Worm (Caenorhabditis elegans) whole organism, L1 larva: ENCODE results near the gene F40F12.9.
A peak's percentile ranks its signal among the peaks of the same experiment; 100 is the strongest.

Experiments used
- C04F5.9 ChIP-seq: sonication (generic microtip); optimal IDR thresholded peaks from 2 replicates; lab custom pipeline; 2016; ENCODE audit warnings: missing genetic modification characterization, missing compliant biosample characterization
- F16B12.6 ChIP-seq: fragments of 150-350 bp; optimal IDR thresholded peaks from 2 replicates; lab custom pipeline; 2014; ENCODE audit warnings: missing biosample characterization, missing genetic modification characterization
- Y116A8C.19 ChIP-seq: sonication (generic microtip); optimal IDR thresholded peaks from 2 replicates; lab custom pipeline; 2016; ENCODE audit warnings: missing compliant biosample characterization, missing genetic modification characterization, borderline replicate concordance
- aha-1 ChIP-seq: fragments of 150-350 bp; optimal IDR thresholded peaks from 2 replicates; lab custom pipeline; 2014; ENCODE audit warnings: missing biosample characterization, missing genetic modification characterization
- aly-2 ChIP-seq: fragments of 150-350 bp; optimal IDR thresholded peaks from 2 replicates; lab custom pipeline; 2014; ENCODE audit warnings: missing biosample characterization, missing genetic modification characterization
- ama-1 ChIP-seq: fragments of 150-350 bp; optimal IDR thresholded peaks from 2 replicates; lab custom pipeline; 2014
- blmp-1 ChIP-seq: fragments of 150-350 bp; optimal IDR thresholded peaks from 2 replicates; lab custom pipeline; 2014; ENCODE audit warnings: missing biosample characterization, missing genetic modification characterization
- ceh-63 ChIP-seq: fragments of 200-800 bp; sonication (Bioruptor generic); optimal IDR thresholded peaks from 2 replicates; lab custom pipeline; 2018; ENCODE audit warnings: mild to moderate bottlenecking, missing genetic modification characterization, missing compliant biosample characterization
- ceh-8 ChIP-seq: fragments of 200-800 bp; sonication (Bioruptor generic); optimal IDR thresholded peaks from 2 replicates; lab custom pipeline; 2018; ENCODE audit warnings: mild to moderate bottlenecking, missing genetic modification characterization, moderate library complexity, missing compliant biosample characterization
- ceh-82 ChIP-seq, 3 experiments: fragments of 150-350 bp in 1 of 3; sonication (generic microtip) in 2 of 3; optimal IDR thresholded peaks; 2 replicates each; lab custom pipeline; 2014 to 2017; ENCODE audit warnings: missing biosample characterization in 3 of 3, missing genetic modification characterization in 3 of 3
- ceh-88 ChIP-seq: fragments of 200-800 bp; sonication (Bioruptor generic); IDR thresholded peaks from 2 replicates; pipeline ENCODE4 v1.3.6; 2022; ENCODE audit warnings: missing genetic modification characterization, missing compliant biosample characterization
- efl-3 ChIP-seq: fragments of 200-800 bp; sonication (Bioruptor generic); optimal IDR thresholded peaks from 2 replicates; lab custom pipeline; 2018; ENCODE audit warnings: mild to moderate bottlenecking, missing genetic modification characterization, missing compliant biosample characterization
- egl-13 ChIP-seq: sonication (generic microtip); optimal IDR thresholded peaks from 2 replicates; lab custom pipeline; 2016; ENCODE audit warnings: missing genotype, missing genetic modification reagents, missing genetic modification characterization, missing compliant biosample characterization
- elt-2 ChIP-seq: sonication (generic microtip); optimal IDR thresholded peaks from 2 replicates; lab custom pipeline; 2016; ENCODE audit warnings: missing genetic modification characterization, mild to moderate bottlenecking, inconsistent platforms, missing compliant biosample characterization, missing genetic modification reagents
- fkh-10 ChIP-seq: sonication (generic microtip); optimal IDR thresholded peaks from 2 replicates; lab custom pipeline; 2017; ENCODE audit warnings: missing biosample characterization, missing genetic modification reagents, missing genetic modification characterization
- fkh-8 ChIP-seq: sonication (generic microtip); optimal IDR thresholded peaks from 2 replicates; lab custom pipeline; 2016; ENCODE audit warnings: mild to moderate bottlenecking, missing genetic modification characterization, missing compliant biosample characterization
- fos-1 ChIP-seq: fragments of 150-350 bp; optimal IDR thresholded peaks from 2 replicates; lab custom pipeline; 2014; ENCODE audit warnings: missing biosample characterization, missing genetic modification characterization
- grh-1 ChIP-seq: fragments of 200-800 bp; sonication (Bioruptor generic); IDR thresholded peaks from 2 replicates; pipeline ENCODE4 v1.3.6; 2022; ENCODE audit warnings: missing genetic modification reagents, missing genetic modification characterization, missing compliant biosample characterization
- hlh-17 ChIP-seq: fragments of 200-800 bp; sonication (Bioruptor generic); optimal IDR thresholded peaks from 2 replicates; lab custom pipeline; 2018; ENCODE audit warnings: missing genetic modification characterization, mild to moderate bottlenecking, missing compliant biosample characterization, moderate library complexity, borderline replicate concordance
- hpl-2 ChIP-seq: fragments of 150-350 bp; optimal IDR thresholded peaks from 2 replicates; lab custom pipeline; 2014; ENCODE audit warnings: missing biosample characterization, missing genetic modification reagents, missing genetic modification characterization
- irx-1 ChIP-seq: sonication (generic microtip); optimal IDR thresholded peaks from 2 replicates; lab custom pipeline; 2016; ENCODE audit warnings: missing genetic modification characterization, missing compliant biosample characterization
- lin-13 ChIP-seq: fragments of 150-350 bp; optimal IDR thresholded peaks from 2 replicates; lab custom pipeline; 2014; ENCODE audit warnings: missing biosample characterization, missing genetic modification reagents, missing genetic modification characterization
- lin-14 ChIP-seq: fragments of 200-800 bp; sonication (Bioruptor generic); optimal IDR thresholded peaks from 2 replicates; lab custom pipeline; 2018; ENCODE audit warnings: mild to moderate bottlenecking, missing genetic modification characterization, moderate library complexity, missing compliant biosample characterization
- lin-15B ChIP-seq: fragments of 150-350 bp; sonication (generic microtip); optimal IDR thresholded peaks from 3 replicates; lab custom pipeline; 2014; ENCODE audit warnings: missing biosample characterization, missing genetic modification characterization
- lsy-2 ChIP-seq, 2 experiments: fragments of 150-350 bp; optimal IDR thresholded peaks; 2 replicates each; lab custom pipeline; 2014; ENCODE audit warnings: missing biosample characterization in 2 of 2, missing genetic modification characterization in 2 of 2
- mdl-1 ChIP-seq, 2 experiments: fragments of 150-350 bp; optimal IDR thresholded peaks; 2 replicates each; lab custom pipeline; 2014 to 2017; ENCODE audit warnings: missing biosample characterization in 2 of 2, missing genetic modification characterization in 2 of 2, inconsistent platforms in 1 of 2
- nhr-11 ChIP-seq: fragments of 150-350 bp; optimal IDR thresholded peaks from 2 replicates; lab custom pipeline; 2014; ENCODE audit warnings: missing biosample characterization, missing genetic modification characterization
- nhr-28 ChIP-seq: fragments of 150-350 bp; optimal IDR thresholded peaks from 2 replicates; lab custom pipeline; 2014; ENCODE audit warnings: missing biosample characterization, missing genetic modification characterization
- nhr-47 ChIP-seq: sonication (generic microtip); optimal IDR thresholded peaks from 2 replicates; lab custom pipeline; 2016; ENCODE audit warnings: mild to moderate bottlenecking, missing genetic modification characterization, moderate library complexity, missing compliant biosample characterization
- nhr-76 ChIP-seq: sonication (generic microtip); optimal IDR thresholded peaks from 2 replicates; lab custom pipeline; 2017; ENCODE audit warnings: missing biosample characterization, missing genetic modification characterization
- nhr-85 ChIP-seq: sonication (generic microtip); peaks from one replicate; lab custom pipeline; 2016; ENCODE audit warnings: missing genetic modification characterization, inconsistent platforms, missing compliant biosample characterization
- pag-3 ChIP-seq: sonication (generic microtip); optimal IDR thresholded peaks from 2 replicates; lab custom pipeline; 2017; ENCODE audit warnings: missing genetic modification characterization, mild to moderate bottlenecking, missing compliant biosample characterization, antibody characterized with exemption, borderline replicate concordance; ENCODE audit not compliant: insufficient read depth
- pqm-1 ChIP-seq: sonication (generic microtip); optimal IDR thresholded peaks from 3 replicates; lab custom pipeline; 2017; ENCODE audit warnings: missing biosample characterization, missing genetic modification characterization
- rnt-1 ChIP-seq: sonication (generic microtip); optimal IDR thresholded peaks from 2 replicates; lab custom pipeline; 2016; ENCODE audit warnings: mild to moderate bottlenecking, missing genetic modification characterization, moderate library complexity, missing compliant biosample characterization
- snpc-4 ChIP-seq: fragments of 150-350 bp; optimal IDR thresholded peaks from 2 replicates; lab custom pipeline; 2014; ENCODE audit warnings: missing biosample characterization, missing genetic modification characterization
- snu-23 ChIP-seq: sonication (generic microtip); optimal IDR thresholded peaks from 2 replicates; lab custom pipeline; 2016; ENCODE audit warnings: missing genetic modification characterization, missing compliant biosample characterization
- sptf-1 ChIP-seq: fragments of 150-350 bp; optimal IDR thresholded peaks from 2 replicates; lab custom pipeline; 2014; ENCODE audit warnings: missing biosample characterization, missing genetic modification characterization
- sup-37 ChIP-seq: fragments of 200-800 bp; sonication (Bioruptor generic); optimal IDR thresholded peaks from 2 replicates; lab custom pipeline; 2018; ENCODE audit warnings: mild to moderate bottlenecking, missing genetic modification characterization, missing compliant biosample characterization
- swsn-7 ChIP-seq: sonication (generic microtip); optimal IDR thresholded peaks from 2 replicates; lab custom pipeline; 2016; ENCODE audit warnings: missing genetic modification characterization, missing compliant biosample characterization
- tbx-2 ChIP-seq: sonication (generic microtip); optimal IDR thresholded peaks from 2 replicates; lab custom pipeline; 2016; ENCODE audit warnings: missing genetic modification characterization, missing compliant biosample characterization
- tlp-1 ChIP-seq: fragments of 150-350 bp; optimal IDR thresholded peaks from 2 replicates; lab custom pipeline; 2014; ENCODE audit warnings: missing biosample characterization, missing genetic modification characterization
- unc-30 ChIP-seq: sonication (generic microtip); optimal IDR thresholded peaks from 2 replicates; lab custom pipeline; 2017; ENCODE audit warnings: missing biosample characterization, missing genetic modification characterization
- unc-86 ChIP-seq: sonication (generic microtip); optimal IDR thresholded peaks from 2 replicates; lab custom pipeline; 2016; ENCODE audit warnings: missing genetic modification characterization, missing compliant biosample characterization
- vab-15 ChIP-seq: sonication (generic microtip); optimal IDR thresholded peaks from 2 replicates; lab custom pipeline; 2017; ENCODE audit warnings: missing genotype, mild to moderate bottlenecking, missing genetic modification characterization, missing compliant biosample characterization
- ztf-11 ChIP-seq, 2 experiments: sonication (generic microtip); optimal IDR thresholded peaks; 2 replicates each; lab custom pipeline; 2016 to 2017; ENCODE audit warnings: missing genetic modification characterization in 2 of 2, missing biosample characterization in 1 of 2, missing compliant biosample characterization in 1 of 2

F40F12.9 gene

DNA sequence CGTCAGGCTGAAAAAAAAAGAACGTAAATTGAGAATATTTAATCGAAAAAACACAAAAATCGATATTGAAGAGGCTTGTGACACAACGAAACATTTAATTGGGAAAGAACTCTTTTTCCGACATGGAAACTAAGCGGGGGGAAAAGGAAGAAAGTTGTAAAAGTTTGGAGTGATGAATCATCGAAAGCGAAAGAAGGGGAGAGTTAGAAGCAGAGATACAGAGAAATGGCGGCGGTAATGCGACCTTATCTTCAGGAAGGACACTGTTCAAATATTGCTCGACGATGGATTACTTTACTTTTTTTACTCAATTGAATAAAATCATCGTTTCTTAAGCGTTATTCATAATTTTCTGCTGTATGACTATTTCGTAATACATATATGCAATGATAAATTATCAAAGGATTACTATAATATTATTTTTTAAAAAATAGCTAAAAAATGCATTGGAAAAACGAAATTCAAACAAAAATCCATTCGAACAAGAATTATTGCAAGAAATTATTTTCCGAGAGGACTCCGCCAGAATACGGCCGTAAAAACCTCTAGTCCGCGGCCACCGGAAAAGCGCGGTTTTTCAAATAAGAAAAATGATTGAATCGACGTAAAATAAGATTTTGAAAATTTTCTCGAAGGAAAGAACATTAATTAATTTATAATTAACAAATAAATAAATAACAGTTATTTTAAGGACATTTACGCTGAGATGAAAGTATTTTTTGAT lies 43.2 kb upstream of the F40F12.9 start, which contains the start of gene dhhc-4 (continued):
- no peak for TF ChIP-seq pag-3
- no peak for TF ChIP-seq hpl-2
- TF ChIP-seq blmp-1 (tag; lab: Kevin White, UChicago), result peak; percentile 89
- no peak for TF ChIP-seq nhr-28 (tag; lab: Kevin White, UChicago)
- TF ChIP-seq C04F5.9 (tag; lab: Kevin White, UChicago), result peak; percentile 84
- peak; percentile 78 for TF ChIP-seq ceh-88
- peak; percentile 94 for TF ChIP-seq tbx-2 (tag; lab: Kevin White, UChicago)
- TF ChIP-seq unc-30 (tag; lab: Kevin White, UChicago), result no peak
- peak; percentile 52 to 58 (median 55) for TF ChIP-seq ceh-82 (tag; optimal IDR thresholded peaks at IDR 0.05; lab: Kevin White, UChicago)
- peak; percentile 85 for TF ChIP-seq fkh-8 (tag; lab: Kevin White, UChicago)
- TF ChIP-seq rnt-1 (tag; lab: Kevin White, UChicago), result peak; percentile 99
- TF ChIP-seq lin-13 (GFP tag; lab: Kevin White, UChicago), result no peak
- peak; percentile 77 for TF ChIP-seq snu-23 (GFP tag; lab: Kevin White, UChicago)
- TF ChIP-seq ceh-8, result peak; percentile 87
- TF ChIP-seq unc-86 (tag; lab: Kevin White, UChicago), result peak; percentile 83
- no peak for TF ChIP-seq ceh-63 (GFP tag; lab: Kevin White, UChicago)
- peak; percentile 92 for TF ChIP-seq nhr-85 (tag; lab: Kevin White, UChicago)
- peak; percentile 95 for TF ChIP-seq irx-1
- no peak for TF ChIP-seq sptf-1
- peak; percentile 82 for TF ChIP-seq sup-37 (GFP tag; lab: Kevin White, UChicago)
- TF ChIP-seq lin-15B (tag; lab: Kevin White, UChicago), result peak; percentile 37
- no peak for TF ChIP-seq ama-1 (lab: Kevin White, UChicago)
- peak; percentile 72 for TF ChIP-seq elt-2 (tag; lab: Kevin White, UChicago)
- peak; percentile 95 for TF ChIP-seq egl-13 (tag; lab: Kevin White, UChicago)
- no peak for TF ChIP-seq mdl-1 (tag; optimal IDR thresholded peaks at IDR 0.05; lab: Kevin White, UChicago)
- no peak for TF ChIP-seq fkh-10 (GFP tag; lab: Kevin White, UChicago)
- TF ChIP-seq lin-14 (GFP tag; lab: Kevin White, UChicago), result peak; percentile 84
- peak; percentile 80 for TF ChIP-seq efl-3 (GFP tag; lab: Kevin White, UChicago)
- TF ChIP-seq F16B12.6, result peak; percentile 0
- TF ChIP-seq lsy-2 (tag; optimal IDR thresholded peaks at IDR 0.05; lab: Kevin White, UChicago), result peak; percentile 74 to 87
- no peak for TF ChIP-seq nhr-76
- TF ChIP-seq ztf-11 (tag; optimal IDR thresholded peaks at IDR 0.05; lab: Kevin White, UChicago), result peak in 1 of 2 experiments; percentile 96
- TF ChIP-seq aly-2 (tag; lab: Kevin White, UChicago), result peak; percentile 13
- TF ChIP-seq aha-1, result no peak
- peak; percentile 33 for TF ChIP-seq vab-15 (tag; lab: Kevin White, UChicago)
- TF ChIP-seq Y116A8C.19, result peak; percentile 73
- no peak for TF ChIP-seq nhr-11 (tag; lab: Kevin White, UChicago)
- peak; percentile 28 for TF ChIP-seq snpc-4
- TF ChIP-seq tlp-1 (tag; lab: Kevin White, UChicago), result no peak
- peak; percentile 78 for TF ChIP-seq hlh-17 (GFP tag; lab: Kevin White, UChicago)
- TF ChIP-seq fos-1, result no peak
- peak; percentile 83 for TF ChIP-seq grh-1 (GFP tag; lab: Robert Waterston, UW)
- peak; percentile 95 for TF ChIP-seq nhr-47
- TF ChIP-seq pqm-1, result no peak
- peak; percentile 89 for TF ChIP-seq swsn-7 (tag; lab: Kevin White, UChicago)
- TF ChIP-seq, all 84 proteins: peak for 53
